Worm (Caenorhabditis elegans) whole organism, late embryonic: Measurements from ENCODE around the gene mcu-1.

ENCODE experiments used
- ama-1 ChIP-seq: fragments of 150-350 bp; optimal IDR thresholded peaks from 2 replicates; lab custom pipeline; 2014
- ceh-19 ChIP-seq: fragments of 200-800 bp; sonication (Bioruptor generic); optimal IDR thresholded peaks from 2 replicates; lab custom pipeline; 2018; ENCODE audit warnings: mild to moderate bottlenecking, missing genetic modification characterization, missing compliant biosample characterization
- ceh-9 ChIP-seq: sonication (generic microtip); optimal IDR thresholded peaks from 2 replicates; lab custom pipeline; 2016; ENCODE audit warnings: mild to moderate bottlenecking, missing genetic modification characterization, inconsistent platforms, missing compliant biosample characterization
- dve-1 ChIP-seq: sonication (generic microtip); optimal IDR thresholded peaks from 2 replicates; lab custom pipeline; 2017; ENCODE audit warnings: antibody characterized with exemption, mild to moderate bottlenecking, missing genetic modification characterization, missing compliant biosample characterization
- ets-4 ChIP-seq: sonication (generic microtip); optimal IDR thresholded peaks from 2 replicates; lab custom pipeline; 2016; ENCODE audit warnings: missing genetic modification characterization, missing compliant biosample characterization
- hlh-30 ChIP-seq: sonication (generic microtip); optimal IDR thresholded peaks from 2 replicates; lab custom pipeline; 2017; ENCODE audit warnings: antibody characterized with exemption, missing genetic modification characterization, missing compliant biosample characterization; ENCODE audit not compliant: insufficient read depth
- unc-42 ChIP-seq: sonication (generic microtip); optimal IDR thresholded peaks from 2 replicates; lab custom pipeline; 2016; ENCODE audit warnings: missing genotype, missing genetic modification characterization, missing compliant biosample characterization
- ztf-16 ChIP-seq: sonication (generic microtip); optimal IDR thresholded peaks from 2 replicates; lab custom pipeline; 2017; ENCODE audit warnings: missing genetic modification characterization, missing compliant biosample characterization

ce11 chrIV:5985422-5985821, 46.4 kb upstream of the mcu-1 start:
- no peak for TF ChIP-seq unc-42 (tag; lab: Kevin White, UChicago)
- TF ChIP-seq ama-1, result peak; percentile 42
- TF ChIP-seq ztf-16 (tag; lab: Kevin White, UChicago), result no peak
- TF ChIP-seq ets-4 (tag; lab: Kevin White, UChicago), result no peak
- no peak for TF ChIP-seq hlh-30 (tag; lab: Kevin White, UChicago)
- no peak for TF ChIP-seq dve-1 (tag; lab: Kevin White, UChicago)
- TF ChIP-seq ceh-19, result no peak
- no peak for TF ChIP-seq ceh-9
